Worm (Caenorhabditis elegans) whole organism, L4/young adult: ENCODE measurements around the gene C18B12.4.

Source experiments
- W03F9.2 ChIP-seq: fragments of 150-350 bp; optimal IDR thresholded peaks from 2 replicates; lab custom pipeline; 2014; ENCODE audit warnings: missing biosample characterization, missing genetic modification characterization
- dao-5 ChIP-seq: sonication (generic microtip); optimal IDR thresholded peaks from 2 replicates; lab custom pipeline; 2016; ENCODE audit warnings: missing genotype, missing genetic modification characterization, moderate library complexity, missing compliant biosample characterization
- him-1 ChIP-seq: sonication (generic microtip); optimal IDR thresholded peaks from 2 replicates; lab custom pipeline; 2016; ENCODE audit warnings: missing genotype, missing genetic modification reagents, missing genetic modification characterization, missing compliant biosample characterization

ce11 chrX:15010941-15011340 lies 29.5 kb downstream of the C18B12.4 start:
- TF ChIP-seq W03F9.2 (tag; lab: Kevin White, UChicago): no peak
- TF ChIP-seq him-1 (tag; lab: Kevin White, UChicago): no peak
- no peak for TF ChIP-seq dao-5
